Worm (Caenorhabditis elegans): ENCODE measurements around the gene F09C12.8.
A peak's percentile ranks its signal among the peaks of the same experiment; 100 is the strongest.

The F09C12.8 gene

DNA sequence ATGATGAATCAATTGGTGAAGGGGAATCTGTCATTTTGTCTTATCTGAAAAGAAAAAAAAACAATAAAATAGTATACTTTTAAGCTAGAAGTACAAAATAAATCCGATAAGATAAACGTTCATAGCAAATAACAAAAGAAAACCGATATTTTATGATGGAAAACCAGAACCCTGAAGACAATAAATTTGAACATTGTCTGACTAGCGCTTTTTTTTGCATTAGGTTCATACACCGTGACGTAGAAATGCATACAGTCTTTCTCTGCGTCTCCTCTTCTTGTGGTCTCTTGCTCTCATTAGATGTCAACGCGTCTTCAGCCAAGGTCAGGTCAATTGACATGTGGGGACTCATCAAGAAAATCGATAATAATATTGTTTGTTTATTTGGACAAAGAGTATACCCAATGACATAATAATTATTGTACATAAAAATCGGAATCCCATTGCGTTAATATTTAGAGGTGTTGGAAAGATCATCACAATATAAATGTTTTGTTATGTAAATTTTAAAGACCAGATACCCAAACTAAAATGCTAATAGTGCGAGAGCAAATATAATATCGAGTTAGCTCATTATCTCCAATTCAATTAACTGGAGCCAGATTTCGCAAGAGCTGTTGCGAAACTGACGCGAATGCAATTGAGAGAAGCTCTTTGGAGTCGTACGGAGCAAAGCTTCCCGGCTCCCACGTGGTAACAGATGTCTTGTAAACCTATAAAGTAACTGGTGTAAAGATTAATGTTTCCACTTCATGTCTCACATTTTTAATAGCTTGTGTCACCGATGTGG, 30.9 kb upstream of the F09C12.8 start, which contains the start of gene dsh-2 (continued):
- TF ChIP-seq madf-3 (GFP tag; IDR thresholded peaks at IDR 0.05) (no peak), ztf-28 (GFP tag; IDR thresholded peaks at IDR 0.05) (no peak), F55B11.4 (tag; optimal IDR thresholded peaks at IDR 0.05; ENCODE audit: borderline replicate concordance, insufficient read depth) (no peak), mcd-1 (GFP tag; IDR thresholded peaks at IDR 0.05) (peak; percentile 50), egrh-3 (GFP tag; IDR thresholded peaks at IDR 0.05) (no peak), C06A6.2 (GFP tag; conservative IDR thresholded peaks at IDR 0.05) (no peak), bed-2 (GFP tag; IDR thresholded peaks at IDR 0.05) (no peak), hsf-1 (GFP tag; IDR thresholded peaks at IDR 0.05) (no peak), ceh-91 (GFP tag; IDR thresholded peaks at IDR 0.05) (no peak), ZK185.1 (tag; optimal IDR thresholded peaks at IDR 0.05; ENCODE audit: poor library complexity, severe bottlenecking) (peak; percentile 4), efl-1 (GFP tag; optimal IDR thresholded peaks at IDR 0.05) (peak; percentile 18), bed-1 (GFP tag; IDR thresholded peaks at IDR 0.05) (no peak), ceh-40 (GFP tag; IDR thresholded peaks at IDR 0.05) (no peak), fkh-3 (tag; optimal IDR thresholded peaks at IDR 0.05) (no peak), lin-35 (GFP tag; optimal IDR thresholded peaks at IDR 0.05) (no peak), B0019.2 (GFP tag; conservative IDR thresholded peaks at IDR 0.05) (no peak), hmg-20 (GFP tag; IDR thresholded peaks at IDR 0.05) (no peak), ama-1 (optimal IDR thresholded peaks at IDR 0.05) (no peak), ama-1 (GFP tag; optimal IDR thresholded peaks at IDR 0.05) (no peak), lin-26 (GFP tag; IDR thresholded peaks at IDR 0.05) (no peak), aptf-2 (GFP tag; conservative IDR thresholded peaks at IDR 0.05) (no peak), ztf-25 (GFP tag; IDR thresholded peaks at IDR 0.05) (no peak), tbp1 (GFP tag; optimal IDR thresholded peaks at IDR 0.05) (peak; percentile 44), Y95B8A.8 (GFP tag; IDR thresholded peaks at IDR 0.05) (no peak), attf-6 (GFP tag; IDR thresholded peaks at IDR 0.05) (no peak), let-526 (GFP tag; IDR thresholded peaks at IDR 0.05) (no peak), snpc-3.4 (tag; optimal IDR thresholded peaks at IDR 0.05) (peak; percentile 25), egl-18 (GFP tag; IDR thresholded peaks at IDR 0.05) (no peak), nfyb-1 (GFP tag; IDR thresholded peaks at IDR 0.05) (no peak), attf-3 (GFP tag; conservative IDR thresholded peaks at IDR 0.05) (no peak), ztf-26 (tag; optimal IDR thresholded peaks at IDR 0.05) (no peak), ekl-4 (GFP tag; IDR thresholded peaks at IDR 0.05) (no peak; the same call in 1 of the 2 replicates), sptf-2 (GFP tag; optimal IDR thresholded peaks at IDR 0.05) (no peak), snpc-1.1 (tag; optimal IDR thresholded peaks at IDR 0.05; ENCODE audit: insufficient read depth) (no peak), nhr-179 (tag; optimal IDR thresholded peaks at IDR 0.05) (no peak), egl-44 (GFP tag; IDR thresholded peaks at IDR 0.05) (no peak), sea-2 (GFP tag; IDR thresholded peaks at IDR 0.05) (no peak), nhr-80 (tag; optimal IDR thresholded peaks at IDR 0.05) (peak; percentile 49), D2030.7 (GFP tag; IDR thresholded peaks at IDR 0.05) (peak; percentile 44), Y67H2A.10 (GFP tag; conservative IDR thresholded peaks at IDR 0.05) (no peak), nhr-90 (tag; optimal IDR thresholded peaks at IDR 0.05) (no peak), lsl-1 (GFP tag; optimal IDR thresholded peaks at IDR 0.05) (peak; percentile 45), hlh-26 (GFP tag; conservative IDR thresholded peaks at IDR 0.05) (no peak), tbx-9 (tag; optimal IDR thresholded peaks at IDR 0.05; ENCODE audit: borderline replicate concordance) (no peak), F22D6.2 (tag; optimal IDR thresholded peaks at IDR 0.05) (no peak), F33H1.4 (GFP tag; IDR thresholded peaks at IDR 0.05) (peak; percentile 51)

Data from whole organism, young adult.